Fruit fly (Drosophila melanogaster) whole organism, embryonic: Measurements from ENCODE around the gene axo.

Experiments
- Awh ChIP-seq: fragments of 200-800 bp; sonication (Bioruptor generic); IDR thresholded peaks from 2 replicates; pipeline ENCODE4, ENCODE4 v1.3.6; 2022; ENCODE audit warnings: missing biosample characterization, missing genetic modification characterization
- BEAF-32 ChIP-seq: fragments of 200-800 bp; sonication (Bioruptor generic); optimal IDR thresholded peaks from 3 replicates; lab custom pipeline; 2017; ENCODE audit warnings: missing biosample characterization, missing genetic modification characterization, mild to moderate bottlenecking, moderate library complexity, missing genetic modification reagents
- CG10209 ChIP-seq: fragments of 200-800 bp; sonication (Bioruptor generic); optimal IDR thresholded peaks from 3 replicates; lab custom pipeline; 2017; ENCODE audit warnings: missing biosample characterization, mild to moderate bottlenecking, missing genetic modification characterization, missing genetic modification reagents
- CG10462 ChIP-seq: fragments of 200-800 bp; sonication (Bioruptor generic); optimal IDR thresholded peaks from 2 replicates; lab custom pipeline; 2016; ENCODE audit warnings: missing biosample characterization, missing genetic modification characterization
- CG12104 ChIP-seq: fragments of 200-800 bp; sonication (Bioruptor generic); optimal IDR thresholded peaks from 3 replicates; lab custom pipeline; 2016; ENCODE audit warnings: missing biosample characterization, missing genetic modification characterization
- CG14965 ChIP-seq: fragments of 200-800 bp; sonication (Bioruptor generic); optimal IDR thresholded peaks from 2 replicates; lab custom pipeline; 2016; ENCODE audit warnings: missing biosample characterization, missing genetic modification characterization, borderline replicate concordance
- CG17612 ChIP-seq: fragments of 200-800 bp; sonication (Bioruptor generic); IDR thresholded peaks from 2 replicates; pipeline ENCODE4 v1.3.6; 2022; ENCODE audit warnings: missing biosample characterization, missing genetic modification characterization
- CG18619 ChIP-seq: fragments of 200-800 bp; sonication (Bioruptor generic); optimal IDR thresholded peaks from 3 replicates; lab custom pipeline; 2017; ENCODE audit warnings: missing biosample characterization, mild to moderate bottlenecking, missing genetic modification characterization
- CG2120 ChIP-seq: fragments of 200-800 bp; sonication (Bioruptor generic); optimal IDR thresholded peaks from 3 replicates; lab custom pipeline; 2016; ENCODE audit warnings: missing biosample characterization, missing genetic modification characterization
- CG31224 ChIP-seq: fragments of 200-800 bp; sonication (Bioruptor generic); IDR thresholded peaks from 2 replicates; pipeline ENCODE4 v1.3.6; 2022; ENCODE audit warnings: missing biosample characterization, missing genetic modification characterization
- CG31388 ChIP-seq: fragments of 200-800 bp; sonication (Bioruptor generic); optimal IDR thresholded peaks from 2 replicates; lab custom pipeline; 2016; ENCODE audit warnings: missing biosample characterization, missing genetic modification characterization
- CG32772 ChIP-seq: fragments of 200-800 bp; sonication (Bioruptor generic); IDR thresholded peaks from 2 replicates; pipeline ENCODE4 v1.3.6; 2022; ENCODE audit warnings: missing biosample characterization, missing genetic modification characterization
- CG33557 ChIP-seq: fragments of 200-800 bp; sonication (Bioruptor generic); optimal IDR thresholded peaks from 2 replicates; lab custom pipeline; 2019; ENCODE audit warnings: missing biosample characterization, mild to moderate bottlenecking, missing genetic modification characterization, moderate library complexity
- CG3838 ChIP-seq: fragments of 200-800 bp; sonication (Bioruptor generic); optimal IDR thresholded peaks from 3 replicates; lab custom pipeline; 2016; ENCODE audit warnings: missing biosample characterization, missing genetic modification characterization
- CG4617 ChIP-seq: fragments of 200-800 bp; sonication (Bioruptor generic); optimal IDR thresholded peaks from 3 replicates; lab custom pipeline; 2016; ENCODE audit warnings: missing biosample characterization, missing genetic modification characterization, borderline replicate concordance
- CG4707 ChIP-seq: fragments of 200-800 bp; sonication (Bioruptor generic); optimal IDR thresholded peaks from 2 replicates; lab custom pipeline; 2018; ENCODE audit warnings: missing biosample characterization, mild to moderate bottlenecking, missing genetic modification characterization, moderate library complexity
- CG5180 ChIP-seq: fragments of 200-800 bp; sonication (Bioruptor generic); optimal IDR thresholded peaks from 3 replicates; lab custom pipeline; 2017; ENCODE audit warnings: missing biosample characterization, missing genetic modification characterization, mild to moderate bottlenecking, moderate library complexity, missing genetic modification reagents
- CG6683 ChIP-seq: fragments of 200-800 bp; sonication (Bioruptor generic); optimal IDR thresholded peaks from 2 replicates; lab custom pipeline; 2017; ENCODE audit warnings: missing biosample characterization, mild to moderate bottlenecking, missing genetic modification characterization, missing genetic modification reagents
- CG7786 ChIP-seq: fragments of 200-800 bp; sonication (Bioruptor generic); optimal IDR thresholded peaks from 2 replicates; lab custom pipeline; 2016; ENCODE audit warnings: missing biosample characterization, missing genetic modification characterization
- Chrac-16 ChIP-seq: fragments of 200-800 bp; sonication (Bioruptor generic); optimal IDR thresholded peaks from 3 replicates; lab custom pipeline; 2016; ENCODE audit warnings: missing biosample characterization, missing genetic modification characterization
- Deaf1 ChIP-seq: fragments of 200-800 bp; optimal IDR thresholded peaks from 3 replicates; lab custom pipeline; 2019; ENCODE audit warnings: missing biosample characterization, mild to moderate bottlenecking, missing genetic modification characterization, moderate library complexity
- Doc2 ChIP-seq: fragments of 200-800 bp; sonication (Bioruptor generic); IDR thresholded peaks from 2 replicates; pipeline ENCODE4 v1.3.6; 2022; ENCODE audit warnings: missing biosample characterization, missing genetic modification characterization
- Dref ChIP-seq: fragments of 200-800 bp; sonication (Bioruptor generic); IDR thresholded peaks from 2 replicates; pipeline ENCODE4 v1.3.6; 2022; ENCODE audit warnings: missing biosample characterization, missing genetic modification characterization
- Gug ChIP-seq: fragments of 200-800 bp; sonication (Bioruptor generic); IDR thresholded peaks from 4 replicates; pipeline ENCODE4 v1.3.6; 2022; ENCODE audit warnings: missing biosample characterization, missing genetic modification characterization
- NfI ChIP-seq: fragments of 200-800 bp; sonication (Bioruptor generic); optimal IDR thresholded peaks from 3 replicates; lab custom pipeline; 2018; ENCODE audit warnings: missing biosample characterization, mild to moderate bottlenecking, missing genetic modification characterization, moderate library complexity
- Pdp1 ChIP-seq, 2 experiments: fragments of 200-800 bp; sonication (Bioruptor generic); optimal IDR thresholded peaks; 3 replicates each; lab custom pipeline; 2016; ENCODE audit warnings: missing biosample characterization in 2 of 2, missing genetic modification characterization in 2 of 2, mild to moderate bottlenecking in 1 of 2, moderate library complexity in 1 of 2
- Ptx1 ChIP-seq: fragments of 200-800 bp; sonication (Bioruptor generic); IDR thresholded peaks from 2 replicates; pipeline ENCODE4 v1.3.6; 2022; ENCODE audit warnings: missing biosample characterization, missing genetic modification characterization
- Scr ChIP-seq: fragments of 200-800 bp; sonication (Bioruptor generic); IDR thresholded peaks from 2 replicates; pipeline ENCODE4 v1.3.6; 2022; ENCODE audit warnings: missing biosample characterization, missing genetic modification characterization; ENCODE audit not compliant: partially characterized antibody
- Stat92E ChIP-seq, 3 experiments: fragments of >200 bp in 2 of 3; fragments of 200-800 bp in 1 of 3; sonication (Bioruptor generic) in 1 of 3; optimal IDR thresholded peaks; 2 replicates each; lab custom pipeline; 2017 to 2019; ENCODE audit warnings: missing biosample characterization in 3 of 3, missing genetic modification characterization in 3 of 3, mild to moderate bottlenecking in 1 of 3, moderate library complexity in 1 of 3
- Tbp ChIP-seq: fragments of >200 bp; optimal IDR thresholded peaks from 2 replicates; lab custom pipeline; 2018; ENCODE audit warnings: missing biosample characterization, missing genetic modification characterization
- aop ChIP-seq: fragments of 200-800 bp; sonication (Bioruptor generic); IDR thresholded peaks from 2 replicates; pipeline ENCODE4 v1.3.6; 2022; ENCODE audit warnings: missing biosample characterization, missing genetic modification characterization
- az2 ChIP-seq: fragments of 200-800 bp; sonication (Bioruptor generic); optimal IDR thresholded peaks from 3 replicates; lab custom pipeline; 2016; ENCODE audit warnings: missing biosample characterization, missing genetic modification characterization
- br ChIP-seq: fragments of >200 bp; optimal IDR thresholded peaks from 2 replicates; lab custom pipeline; 2017
- corto ChIP-seq: fragments of 200-800 bp; sonication (Bioruptor generic); optimal IDR thresholded peaks from 2 replicates; lab custom pipeline; 2016; ENCODE audit warnings: missing biosample characterization, mild to moderate bottlenecking, missing genetic modification characterization, moderate library complexity
- da ChIP-seq: fragments of 200-800 bp; sonication (Bioruptor generic); optimal IDR thresholded peaks from 2 replicates; lab custom pipeline; 2016; ENCODE audit warnings: missing biosample characterization, missing genetic modification characterization
- exex ChIP-seq: fragments of 200-800 bp; sonication (Bioruptor generic); optimal IDR thresholded peaks from 4 replicates; lab custom pipeline; 2018; ENCODE audit warnings: missing biosample characterization, mild to moderate bottlenecking, missing genetic modification characterization, moderate library complexity
- fd102C ChIP-seq: fragments of 200-800 bp; sonication (Bioruptor generic); optimal IDR thresholded peaks from 2 replicates; lab custom pipeline; 2018; ENCODE audit warnings: missing biosample characterization, mild to moderate bottlenecking, missing genetic modification characterization, moderate library complexity
- gfzf ChIP-seq: fragments of 200-800 bp; sonication (Bioruptor generic); optimal IDR thresholded peaks from 2 replicates; lab custom pipeline; 2016; ENCODE audit warnings: missing biosample characterization, mild to moderate bottlenecking, missing genetic modification characterization, moderate library complexity
- grau ChIP-seq: fragments of 200-800 bp; optimal IDR thresholded peaks from 3 replicates; lab custom pipeline; 2019; ENCODE audit warnings: missing biosample characterization, mild to moderate bottlenecking, missing genetic modification characterization, moderate library complexity
- klu ChIP-seq: fragments of 200-800 bp; sonication (Bioruptor generic); IDR thresholded peaks from 2 replicates; pipeline ENCODE4 v1.3.6; 2022; ENCODE audit warnings: missing biosample characterization, missing genetic modification characterization
- mam ChIP-seq: fragments of 200-800 bp; sonication (Bioruptor generic); optimal IDR thresholded peaks from 3 replicates; lab custom pipeline; 2016; ENCODE audit warnings: missing biosample characterization, missing genetic modification characterization
- mirr ChIP-seq: fragments of 200-800 bp; sonication (Bioruptor generic); optimal IDR thresholded peaks from 3 replicates; lab custom pipeline; 2018; ENCODE audit warnings: missing biosample characterization, mild to moderate bottlenecking, missing genetic modification characterization
- odd ChIP-seq: fragments of 200-800 bp; sonication (Bioruptor generic); optimal IDR thresholded peaks from 2 replicates; lab custom pipeline; 2017; ENCODE audit warnings: missing biosample characterization, mild to moderate bottlenecking, missing genetic modification characterization
- scrt ChIP-seq: fragments of 200-800 bp; sonication (Bioruptor generic); optimal IDR thresholded peaks from 2 replicates; lab custom pipeline; 2018; ENCODE audit warnings: missing biosample characterization, mild to moderate bottlenecking, missing genetic modification characterization, moderate library complexity
- sens ChIP-seq: fragments of 200-800 bp; sonication (Bioruptor generic); peaks from one replicate; lab custom pipeline; 2016; ENCODE audit warnings: missing biosample characterization, missing genetic modification characterization
- seq ChIP-seq: fragments of 200-800 bp; sonication (Bioruptor generic); IDR thresholded peaks from 2 replicates; pipeline ENCODE4 v1.3.6; 2022; ENCODE audit warnings: missing biosample characterization, missing genetic modification characterization
- shn ChIP-seq: fragments of 200-800 bp; sonication (Bioruptor generic); optimal IDR thresholded peaks from 3 replicates; lab custom pipeline; 2016; ENCODE audit warnings: missing biosample characterization, missing genetic modification characterization
- ssp ChIP-seq: fragments of 200-800 bp; sonication (Bioruptor generic); IDR thresholded peaks from 2 replicates; pipeline ENCODE4 v1.3.6; 2022; ENCODE audit warnings: missing biosample characterization, missing genetic modification characterization
- tin ChIP-seq: fragments of 200-800 bp; sonication (Bioruptor generic); optimal IDR thresholded peaks from 3 replicates; lab custom pipeline; 2016; ENCODE audit warnings: missing biosample characterization, missing genetic modification characterization
- tx ChIP-seq: fragments of 200-800 bp; sonication (Bioruptor generic); optimal IDR thresholded peaks from 2 replicates; lab custom pipeline; 2016; ENCODE audit warnings: missing biosample characterization, missing genetic modification characterization
- zen ChIP-seq: fragments of 200-800 bp; sonication (Bioruptor generic); optimal IDR thresholded peaks from 3 replicates; lab custom pipeline; 2018; ENCODE audit warnings: missing biosample characterization, mild to moderate bottlenecking, missing genetic modification characterization, moderate library complexity

Gene axo

dm6 chr3L:4613083-4613482 is 74.0 kb downstream of the axo start (continued):
- TF ChIP-seq gfzf (no peak), sens (GFP tag; lab: Kevin White, UChicago) (peak; percentile 99), exex (tag; lab: Kevin White, UChicago) (peak; percentile 57), CG10209 (GFP tag; lab: Kevin White, UChicago) (peak; percentile 94), Gug (GFP tag; lab: Robert Waterston, UW) (peak; percentile 83), Stat92E (GFP tag; optimal IDR thresholded peaks at IDR 0.05; lab: Kevin White, UChicago) (peak in 1 of 3 experiments; percentile 91), CG6683 (GFP tag; lab: Kevin White, UChicago) (peak; percentile 89), Dref (GFP tag; lab: Robert Waterston, UW) (no peak), aop (GFP tag; lab: Robert Waterston, UW) (0 out of 2 replicates have a peak, but pooled peaks have one; percentile 46), Ptx1 (GFP tag; lab: Robert Waterston, UW) (peak; percentile 94), CG31388 (peak; percentile 85), CG4707 (peak; percentile 82), tin (GFP tag; lab: Kevin White, UChicago) (peak; percentile 93), CG4617 (GFP tag; lab: Kevin White, UChicago) (peak; percentile 66), mirr (peak; percentile 61), shn (GFP tag; lab: Kevin White, UChicago) (peak; percentile 70), mam (GFP tag; lab: Kevin White, UChicago) (peak; percentile 88), BEAF-32 (GFP tag; lab: Kevin White, UChicago) (no peak), Awh (GFP tag; lab: Robert Waterston, UW) (peak; percentile 94), odd (GFP tag; lab: Kevin White, UChicago) (peak; percentile 92), CG14965 (GFP tag; lab: Kevin White, UChicago) (peak; percentile 66), az2 (GFP tag; lab: Kevin White, UChicago) (peak; percentile 93), CG18619 (GFP tag; lab: Kevin White, UChicago) (peak; percentile 90), Doc2 (GFP tag; lab: Robert Waterston, UW) (peak; percentile 80), corto (no peak), Tbp (GFP tag; lab: Kevin White, UChicago) (no peak), CG33557 (GFP tag; lab: Kevin White, UChicago) (peak; percentile 89), scrt (GFP tag; lab: Kevin White, UChicago) (peak; percentile 90), zen (tag; lab: Kevin White, UChicago) (peak; percentile 94), br (lab: Kevin White, UChicago) (no peak), CG5180 (GFP tag; lab: Kevin White, UChicago) (peak; percentile 87), CG2120 (peak; percentile 89), NfI (GFP tag; lab: Kevin White, UChicago) (peak; percentile 83), klu (GFP tag; lab: Robert Waterston, UW) (peak; percentile 84), Chrac-16 (GFP tag; lab: Kevin White, UChicago) (peak; percentile 83), CG31224 (peak; percentile 80), ssp (GFP tag; lab: Robert Waterston, UW) (peak; percentile 83), fd102C (peak; percentile 78), tx (GFP tag; lab: Kevin White, UChicago) (peak; percentile 63), CG7786 (GFP tag; lab: Kevin White, UChicago) (peak; percentile 74), Deaf1 (tag; lab: Kevin White, UChicago) (peak; percentile 76), seq (GFP tag; lab: Robert Waterston, UW) (peak; percentile 92), CG12104 (GFP tag; lab: Kevin White, UChicago) (peak; percentile 95), CG17612 (GFP tag; lab: Robert Waterston, UW) (peak; percentile 79), CG32772 (GFP tag; lab: Robert Waterston, UW) (peak; percentile 92), grau (tag; lab: Kevin White, UChicago) (peak; percentile 90), Pdp1 (GFP tag; optimal IDR thresholded peaks at IDR 0.05; lab: Kevin White, UChicago) (peak in 1 of 2 experiments; percentile 86), CG10462 (GFP tag; lab: Kevin White, UChicago) (peak; percentile 84), CG3838 (GFP tag; lab: Kevin White, UChicago) (peak; percentile 82), Scr (GFP tag; lab: Robert Waterston, UW) (no peak), da (GFP tag; lab: Kevin White, UChicago) (peak; percentile 74)
